Worm (Caenorhabditis elegans): ENCODE measurements around the gene cutl-4.

DNA sequence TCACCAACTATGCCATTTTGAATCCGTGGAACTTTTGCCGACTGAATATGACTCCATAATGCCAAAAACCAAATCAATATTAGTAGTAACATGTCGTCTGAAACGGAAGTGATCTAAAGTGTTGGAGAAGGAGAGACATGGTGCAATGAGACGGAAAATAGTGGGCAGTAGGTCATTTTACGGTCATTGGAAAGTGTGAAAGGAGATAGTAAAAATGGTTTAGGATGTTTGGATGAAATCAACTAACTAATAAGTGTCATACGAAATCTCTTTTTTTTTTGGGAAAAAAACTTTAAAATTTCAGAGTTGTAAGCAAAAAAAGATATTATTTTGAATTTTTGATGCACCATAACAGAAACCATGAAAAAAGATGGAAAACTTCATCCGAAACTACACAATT is at the start of gene cutl-4:
- TF ChIP-seq nhr-11 (tag; optimal IDR thresholded peaks at IDR 0.05): no peak
- no peak for TF ChIP-seq snpc-4 (tag; optimal IDR thresholded peaks at IDR 0.05)
- no peak for TF ChIP-seq sdz-12 (GFP tag; optimal IDR thresholded peaks at IDR 0.05)
- no peak for TF ChIP-seq aly-2 (tag; optimal IDR thresholded peaks at IDR 0.05)
- TF ChIP-seq jun-1 (tag; optimal IDR thresholded peaks at IDR 0.05): no peak
- no peak for TF ChIP-seq ceh-82 (tag; optimal IDR thresholded peaks at IDR 0.05)
- no peak for TF ChIP-seq nhr-6 (tag; optimal IDR thresholded peaks at IDR 0.05)
- no peak for TF ChIP-seq nhr-41 (GFP tag; IDR thresholded peaks at IDR 0.05)
- TF ChIP-seq unc-39 (tag; optimal IDR thresholded peaks at IDR 0.05): no peak

Measured in whole organism, L4 larva.